Fruit fly (Drosophila melanogaster) whole organism, pupa: ENCODE data around the gene ergic53.
A peak's percentile ranks its signal among the peaks of the same experiment; 100 is the strongest.

Source experiments
- CG10348 ChIP-seq: fragments of 200-800 bp; sonication (Bioruptor generic); IDR thresholded peaks from 2 replicates; pipeline ENCODE4 v1.3.6; 2022; ENCODE audit warnings: missing biosample characterization, missing genetic modification characterization
- CG14655 ChIP-seq: fragments of 200-800 bp; sonication (Bioruptor generic); optimal IDR thresholded peaks from 3 replicates; lab custom pipeline; 2017; ENCODE audit warnings: mild to moderate bottlenecking, missing biosample characterization, missing genetic modification reagents, missing genetic modification characterization
- CG34367 ChIP-seq: fragments of 200-800 bp; sonication (Bioruptor generic); optimal IDR thresholded peaks from 2 replicates; lab custom pipeline; 2018; ENCODE audit warnings: missing biosample characterization, mild to moderate bottlenecking, missing genetic modification characterization
- CG9948 ChIP-seq: fragments of 200-800 bp; sonication (Bioruptor generic); optimal IDR thresholded peaks from 2 replicates; lab custom pipeline; 2018; ENCODE audit warnings: missing biosample characterization, mild to moderate bottlenecking, missing genetic modification characterization, moderate library complexity

DNA sequence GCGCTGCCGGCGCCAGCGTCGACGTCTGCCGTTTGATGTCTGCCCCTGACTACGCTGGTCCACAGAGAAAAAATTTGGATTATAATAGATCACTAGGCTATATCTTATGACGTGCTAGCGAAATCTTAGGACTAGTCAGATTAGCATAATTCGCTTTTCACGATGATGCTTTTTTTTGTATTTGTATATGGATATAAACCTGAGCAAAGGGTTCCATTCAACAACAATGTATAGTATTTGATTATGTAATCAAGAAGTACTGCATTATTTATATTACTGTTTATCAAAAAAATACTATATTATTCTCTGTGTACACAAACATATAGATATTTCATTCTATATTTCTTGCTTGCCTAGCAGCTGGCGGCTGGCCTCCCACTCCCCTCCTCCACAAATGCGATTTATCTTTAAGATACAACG, 12.3 kb downstream of the ergic53 start:
- TF ChIP-seq CG10348 (no peak), CG9948 (peak; percentile 65), CG34367 (tag; lab: Kevin White, UChicago) (peak; percentile 17), CG14655 (GFP tag; lab: Kevin White, UChicago) (peak; percentile 74)
